Worm (Caenorhabditis elegans) whole organism, L1 larva: Measurements from ENCODE around the gene top-3.

Experiments used
- ceh-88 ChIP-seq: fragments of 200-800 bp; sonication (Bioruptor generic); IDR thresholded peaks from 2 replicates; pipeline ENCODE4 v1.3.6; 2022; ENCODE audit warnings: missing genetic modification characterization, missing compliant biosample characterization
- ces-1 ChIP-seq: fragments of 150-350 bp; optimal IDR thresholded peaks from 2 replicates; lab custom pipeline; 2014; ENCODE audit warnings: missing biosample characterization, missing genetic modification reagents, missing genetic modification characterization
- dpl-1 ChIP-seq, 3 experiments: fragments of 150-350 bp in 2 of 3; sonication (generic microtip) in 1 of 3; optimal IDR thresholded peaks; 2 replicates each; lab custom pipeline; 2014 to 2017; ENCODE audit warnings: missing biosample characterization in 3 of 3, missing genetic modification characterization in 3 of 3, missing genetic modification reagents in 3 of 3
- efl-3 ChIP-seq: fragments of 200-800 bp; sonication (Bioruptor generic); optimal IDR thresholded peaks from 2 replicates; lab custom pipeline; 2018; ENCODE audit warnings: mild to moderate bottlenecking, missing genetic modification characterization, missing compliant biosample characterization
- elt-2 ChIP-seq: sonication (generic microtip); optimal IDR thresholded peaks from 2 replicates; lab custom pipeline; 2016; ENCODE audit warnings: missing genetic modification characterization, mild to moderate bottlenecking, inconsistent platforms, missing compliant biosample characterization, missing genetic modification reagents
- elt-3 ChIP-seq, 6 experiments: fragments of 150-350 bp in 1 of 6; sonication (generic microtip); optimal IDR thresholded peaks; 2 replicates each; lab custom pipeline; 2017 to 2018; ENCODE audit warnings: missing biosample characterization in 6 of 6, missing genetic modification characterization in 6 of 6, inconsistent platforms in 1 of 6
- ets-5 ChIP-seq: fragments of 200-800 bp; sonication (Bioruptor generic); IDR thresholded peaks from 2 replicates; pipeline ENCODE4 v1.3.6; 2022; ENCODE audit warnings: missing genetic modification characterization, missing compliant biosample characterization
- grh-1 ChIP-seq: fragments of 200-800 bp; sonication (Bioruptor generic); IDR thresholded peaks from 2 replicates; pipeline ENCODE4 v1.3.6; 2022; ENCODE audit warnings: missing genetic modification reagents, missing genetic modification characterization, missing compliant biosample characterization
- hlh-17 ChIP-seq: fragments of 200-800 bp; sonication (Bioruptor generic); optimal IDR thresholded peaks from 2 replicates; lab custom pipeline; 2018; ENCODE audit warnings: missing genetic modification characterization, mild to moderate bottlenecking, missing compliant biosample characterization, moderate library complexity, borderline replicate concordance
- hpl-2 ChIP-seq: fragments of 150-350 bp; optimal IDR thresholded peaks from 2 replicates; lab custom pipeline; 2014; ENCODE audit warnings: missing biosample characterization, missing genetic modification reagents, missing genetic modification characterization
- lin-35 ChIP-seq, 2 experiments: fragments of 150-350 bp; optimal IDR thresholded peaks; 2 replicates each; lab custom pipeline; 2014; ENCODE audit warnings: missing biosample characterization in 2 of 2, missing genetic modification characterization in 2 of 2, missing genetic modification reagents in 2 of 2
- lsy-2 ChIP-seq, 2 experiments: fragments of 150-350 bp; optimal IDR thresholded peaks; 2 replicates each; lab custom pipeline; 2014; ENCODE audit warnings: missing biosample characterization in 2 of 2, missing genetic modification characterization in 2 of 2
- mab-9 ChIP-seq: fragments of 200-800 bp; sonication (Bioruptor generic); IDR thresholded peaks from 2 replicates; pipeline ENCODE4 v1.3.6; 2022; ENCODE audit warnings: missing genetic modification reagents, missing genetic modification characterization, missing compliant biosample characterization
- mef-2 ChIP-seq: fragments of 150-350 bp; optimal IDR thresholded peaks from 2 replicates; lab custom pipeline; 2014; ENCODE audit warnings: missing biosample characterization, missing genetic modification characterization
- mep-1 ChIP-seq: fragments of 150-350 bp; optimal IDR thresholded peaks from 2 replicates; lab custom pipeline; 2014; ENCODE audit warnings: missing biosample characterization, missing genetic modification characterization
- nhr-20 ChIP-seq: sonication (generic microtip); optimal IDR thresholded peaks from 2 replicates; lab custom pipeline; 2016; ENCODE audit warnings: mild to moderate bottlenecking, missing genetic modification characterization, missing compliant biosample characterization
- nhr-77 ChIP-seq: fragments of 150-350 bp; optimal IDR thresholded peaks from 2 replicates; lab custom pipeline; 2014; ENCODE audit warnings: missing biosample characterization, missing genetic modification characterization
- nhr-90 ChIP-seq: sonication (generic microtip); optimal IDR thresholded peaks from 2 replicates; lab custom pipeline; 2016; ENCODE audit warnings: mild to moderate bottlenecking, missing genetic modification characterization, missing compliant biosample characterization; ENCODE audit not compliant: poor library complexity
- pag-3 ChIP-seq: sonication (generic microtip); optimal IDR thresholded peaks from 2 replicates; lab custom pipeline; 2017; ENCODE audit warnings: missing genetic modification characterization, mild to moderate bottlenecking, missing compliant biosample characterization, antibody characterized with exemption, borderline replicate concordance; ENCODE audit not compliant: insufficient read depth
- pax-3 ChIP-seq: fragments of 200-800 bp; sonication (Bioruptor generic); optimal IDR thresholded peaks from 2 replicates; lab custom pipeline; 2018; ENCODE audit warnings: mild to moderate bottlenecking, missing genetic modification characterization, moderate library complexity, missing compliant biosample characterization
- rnt-1 ChIP-seq: sonication (generic microtip); optimal IDR thresholded peaks from 2 replicates; lab custom pipeline; 2016; ENCODE audit warnings: mild to moderate bottlenecking, missing genetic modification characterization, moderate library complexity, missing compliant biosample characterization
- skn-1 ChIP-seq: fragments of 150-350 bp; optimal IDR thresholded peaks from 2 replicates; lab custom pipeline; 2014; ENCODE audit warnings: missing biosample characterization, missing genetic modification characterization
- sptf-1 ChIP-seq: fragments of 150-350 bp; optimal IDR thresholded peaks from 2 replicates; lab custom pipeline; 2014; ENCODE audit warnings: missing biosample characterization, missing genetic modification characterization
- swsn-7 ChIP-seq: sonication (generic microtip); optimal IDR thresholded peaks from 2 replicates; lab custom pipeline; 2016; ENCODE audit warnings: missing genetic modification characterization, missing compliant biosample characterization
- tbx-2 ChIP-seq: sonication (generic microtip); optimal IDR thresholded peaks from 2 replicates; lab custom pipeline; 2016; ENCODE audit warnings: missing genetic modification characterization, missing compliant biosample characterization
- unc-130 ChIP-seq: fragments of 150-350 bp; optimal IDR thresholded peaks from 2 replicates; lab custom pipeline; 2017; ENCODE audit warnings: missing biosample characterization, missing genetic modification characterization, inconsistent platforms
- unc-62 ChIP-seq: fragments of 150-350 bp; optimal IDR thresholded peaks from 2 replicates; lab custom pipeline; 2014; ENCODE audit warnings: missing biosample characterization, missing genetic modification reagents, missing genetic modification characterization
- ztf-4 ChIP-seq: fragments of 150-350 bp; optimal IDR thresholded peaks from 2 replicates; lab custom pipeline; 2014; ENCODE audit warnings: missing biosample characterization, missing genetic modification characterization

The top-3 gene

ce11 chrIII:11907177-11907576 is 52.8 kb downstream of the top-3 start, which contains the start of gene sdz-33:
Gene sdz-33 (plus strand): TSS chrIII:11907477.
- TF ChIP-seq elt-2 (tag; lab: Kevin White, UChicago) (no peak), rnt-1 (tag; lab: Kevin White, UChicago) (no peak), efl-3 (GFP tag; lab: Kevin White, UChicago) (no peak), skn-1 (tag; lab: Kevin White, UChicago) (no peak), mep-1 (tag; lab: Kevin White, UChicago) (no peak), nhr-90 (tag; lab: Kevin White, UChicago) (no peak), pax-3 (no peak), unc-62 (GFP tag; lab: Kevin White, UChicago) (no peak), lsy-2 (tag; optimal IDR thresholded peaks at IDR 0.05; lab: Kevin White, UChicago) (no peak), lin-35 (GFP tag; optimal IDR thresholded peaks at IDR 0.05; lab: Kevin White, UChicago) (no peak)
- TF ChIP-seq, all 84 proteins: peak for 0

ce11 chrIII:11902782-11903181 is 57.2 kb downstream of the top-3 start:
- no peak for TF ChIP-seq mef-2 (tag; lab: Kevin White, UChicago)
- TF ChIP-seq tbx-2 (tag; lab: Kevin White, UChicago), result no peak
- no peak for TF ChIP-seq grh-1 (GFP tag; lab: Robert Waterston, UW)
- no peak for TF ChIP-seq pag-3 (tag; lab: Kevin White, UChicago)
- TF ChIP-seq pax-3, result no peak
- no peak for TF ChIP-seq hlh-17
- no peak for TF ChIP-seq hpl-2 (GFP tag; lab: Kevin White, UChicago)
- no peak for TF ChIP-seq sptf-1 (tag; lab: Kevin White, UChicago)
- no peak for TF ChIP-seq dpl-1 (GFP tag; optimal IDR thresholded peaks at IDR 0.05; lab: Kevin White, UChicago)
- TF ChIP-seq ztf-4, result no peak
- TF ChIP-seq mab-9 (GFP tag; lab: Robert Waterston, UW), result no peak
- TF ChIP-seq efl-3 (GFP tag; lab: Kevin White, UChicago), result no peak
- no peak for TF ChIP-seq nhr-20 (tag; lab: Kevin White, UChicago)
- TF ChIP-seq, all 84 proteins: peak for 0

- no peak for TF ChIP-seq ces-1
- no peak for TF ChIP-seq swsn-7 (tag; lab: Kevin White, UChicago)
- TF ChIP-seq elt-3 (tag; optimal IDR thresholded peaks at IDR 0.05; lab: Kevin White, UChicago), result no peak
- TF ChIP-seq pax-3, result no peak
- TF ChIP-seq unc-130 (tag; lab: Kevin White, UChicago), result no peak
- TF ChIP-seq ets-5, result no peak
- no peak for TF ChIP-seq mab-9 (GFP tag; lab: Robert Waterston, UW)
- no peak for TF ChIP-seq nhr-77 (tag; lab: Kevin White, UChicago)
- TF ChIP-seq ceh-88 (GFP tag; lab: Robert Waterston, UW), result no peak
Observed at ce11 chrIII:11900022-11900421, 60.0 kb downstream of the top-3 start.
